Worm (Caenorhabditis elegans) whole organism, early embryonic: Measurements from ENCODE around the gene algn-12.

Source experiments
- hmg-4 ChIP-seq: fragments of 200-800 bp; sonication (Bioruptor generic); optimal IDR thresholded peaks from 2 replicates; lab custom pipeline; 2018; ENCODE audit warnings: mild to moderate bottlenecking, missing genetic modification characterization, missing compliant biosample characterization

The algn-12 gene

ce11 chrV:8085141-8085540 is 50.2 kb downstream of the algn-12 start, which contains the start of gene C09H5.7:
Gene C09H5.7, minus strand, starts transcription at chrV:8085241.
- TF ChIP-seq hmg-4 (GFP tag; lab: Kevin White, UChicago) = no peak
